Fruit fly (Drosophila melanogaster): ENCODE measurements around the gene CG5455.

CG5455 gene

dm6 chr3R:26481231-26481630 is 19.9 kb downstream of the CG5455 start:
- TF ChIP-seq CG17801 (GFP tag; optimal IDR thresholded peaks at IDR 0.05; ENCODE audit: partially characterized antibody), result no peak

dm6 chr3R:26483657-26484056 is 22.3 kb downstream of the CG5455 start:
- TF ChIP-seq CG17801 (GFP tag; optimal IDR thresholded peaks at IDR 0.05; ENCODE audit: partially characterized antibody), result no peak

- TF ChIP-seq CG17801 (GFP tag; optimal IDR thresholded peaks at IDR 0.05; ENCODE audit: partially characterized antibody), result no peak
These were observed 23.2 kb downstream of the CG5455 start for dm6 chr3R:26484511-26484910.

DNA sequence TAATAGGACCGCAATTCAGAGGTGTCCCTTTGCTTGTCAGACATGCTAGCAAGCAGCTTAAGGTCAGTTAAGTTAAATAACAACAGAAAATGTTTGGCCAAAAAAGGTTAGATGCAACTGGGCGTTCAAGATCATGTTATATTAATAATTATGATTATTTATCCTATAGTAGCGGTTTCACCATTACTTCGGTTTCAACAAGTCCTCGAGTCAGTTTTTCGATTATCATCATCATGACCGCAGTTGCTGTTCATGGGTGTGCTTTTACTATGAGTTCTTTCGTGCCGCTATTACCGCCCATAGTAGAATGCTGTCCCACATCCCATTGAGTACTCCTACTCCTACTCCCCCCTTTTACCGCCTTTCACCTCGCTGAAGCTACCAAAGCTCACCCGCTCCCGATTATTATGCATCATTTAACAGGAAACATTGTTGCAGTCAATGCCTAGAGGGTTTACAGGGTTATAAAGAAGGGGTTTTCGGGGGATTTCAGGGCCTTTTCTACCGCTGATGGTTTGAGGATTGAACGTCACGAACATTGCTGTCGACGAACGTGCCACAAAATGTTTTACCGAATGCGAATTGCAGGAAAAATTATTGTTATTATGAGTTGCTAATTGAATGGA is 24.0 kb downstream of the CG5455 start:
- no peak for TF ChIP-seq CG17801 (GFP tag; optimal IDR thresholded peaks at IDR 0.05; ENCODE audit: partially characterized antibody)

DNA sequence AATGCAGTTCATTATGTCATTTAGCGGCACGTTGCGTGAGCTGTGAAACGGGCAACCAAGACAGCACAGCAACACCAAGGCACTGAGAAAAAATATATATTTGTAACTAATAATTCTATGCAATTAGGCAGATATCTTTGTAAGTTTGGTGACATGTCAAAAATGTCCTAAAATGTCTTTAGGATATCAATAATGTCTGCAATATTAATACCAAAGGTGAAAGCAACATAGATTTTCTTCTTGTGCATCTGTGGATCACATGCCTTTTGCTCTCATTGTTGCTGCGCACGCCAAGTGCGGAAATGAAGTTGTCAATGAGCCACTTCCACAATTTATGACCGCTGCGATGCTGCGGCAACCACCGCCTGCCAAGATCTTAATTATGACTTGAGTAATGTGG is 28.1 kb downstream of the CG5455 start:
- TF ChIP-seq CG17801 (GFP tag; optimal IDR thresholded peaks at IDR 0.05; ENCODE audit: partially characterized antibody), result no peak

- TF ChIP-seq CG17801 (GFP tag; optimal IDR thresholded peaks at IDR 0.05; ENCODE audit: partially characterized antibody), result no peak
These were observed 32.9 kb downstream of the CG5455 start for dm6 chr3R:26494247-26494646.

- no peak for TF ChIP-seq CG17801 (GFP tag; optimal IDR thresholded peaks at IDR 0.05; ENCODE audit: partially characterized antibody)
These were observed 35.0 kb downstream of the CG5455 start for dm6 chr3R:26496356-26496755.

dm6 chr3R:26499136-26499535 is 37.8 kb downstream of the CG5455 start:
- no peak for TF ChIP-seq CG17801 (GFP tag; optimal IDR thresholded peaks at IDR 0.05; ENCODE audit: partially characterized antibody)

- no peak for TF ChIP-seq CG17801 (GFP tag; optimal IDR thresholded peaks at IDR 0.05; ENCODE audit: partially characterized antibody)
These were observed 39.0 kb downstream of the CG5455 start for dm6 chr3R:26500355-26500754.

DNA sequence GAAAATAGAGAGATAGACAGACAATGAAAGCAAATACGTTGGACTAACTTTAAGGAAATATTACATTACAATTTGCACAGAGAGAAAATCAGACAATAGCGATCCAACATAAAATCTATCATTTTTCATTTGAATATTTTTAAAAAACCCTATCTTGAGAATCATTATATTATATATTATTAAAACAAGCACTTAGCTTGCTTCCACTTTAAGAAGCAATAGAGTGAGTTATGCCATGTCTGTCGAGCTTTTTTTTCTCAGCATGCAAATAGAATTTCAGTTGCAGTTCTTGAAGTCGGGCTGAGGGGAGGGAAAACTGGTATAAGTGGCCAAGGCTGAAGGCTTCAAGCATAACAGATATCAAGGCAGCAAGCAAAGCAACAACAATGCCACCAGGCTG is 40.7 kb downstream of the CG5455 start:
- no peak for TF ChIP-seq CG17801 (GFP tag; optimal IDR thresholded peaks at IDR 0.05; ENCODE audit: partially characterized antibody)

DNA sequence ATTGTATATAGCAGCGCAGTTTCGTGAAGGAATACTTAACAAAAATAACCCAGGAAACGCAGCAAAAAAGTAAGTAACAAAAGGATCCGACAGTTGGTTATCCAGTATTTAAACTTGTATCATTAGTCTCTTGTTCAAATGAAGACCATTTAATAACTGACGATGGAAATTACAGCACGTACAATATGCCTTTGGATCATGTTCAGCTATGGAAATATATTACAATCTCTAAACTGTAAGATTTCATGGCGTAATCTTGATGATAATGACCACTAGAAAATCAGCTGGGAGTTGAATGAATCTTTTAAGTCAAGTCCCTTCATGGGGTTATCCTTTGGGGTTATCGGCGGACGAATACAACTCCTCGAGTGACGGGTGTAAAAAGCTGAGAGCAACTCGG is 41.6 kb downstream of the CG5455 start:
- TF ChIP-seq CG17801 (GFP tag; optimal IDR thresholded peaks at IDR 0.05; ENCODE audit: partially characterized antibody), result no peak

DNA sequence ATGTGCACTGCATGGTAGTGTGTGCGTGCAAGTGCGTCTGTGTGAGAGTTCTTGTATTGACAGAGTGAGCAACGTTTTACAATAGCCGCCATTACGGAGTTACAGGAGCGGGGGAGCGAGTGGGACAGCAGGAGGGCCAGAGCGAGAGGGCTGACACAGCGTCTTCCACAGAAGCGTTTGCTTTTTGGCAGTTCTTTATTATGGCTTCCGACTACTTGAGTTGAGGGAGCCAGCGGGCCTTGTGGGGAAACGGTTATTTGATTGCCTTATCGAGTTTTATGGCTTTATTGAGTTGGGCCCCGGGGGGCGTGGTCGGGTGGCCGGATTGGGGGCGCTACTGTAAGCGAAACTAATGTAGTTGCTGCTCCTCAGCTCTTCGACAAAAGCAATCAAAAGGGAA is 42.0 kb downstream of the CG5455 start:
- TF ChIP-seq CG17801 (GFP tag; optimal IDR thresholded peaks at IDR 0.05; ENCODE audit: partially characterized antibody), result no peak

DNA sequence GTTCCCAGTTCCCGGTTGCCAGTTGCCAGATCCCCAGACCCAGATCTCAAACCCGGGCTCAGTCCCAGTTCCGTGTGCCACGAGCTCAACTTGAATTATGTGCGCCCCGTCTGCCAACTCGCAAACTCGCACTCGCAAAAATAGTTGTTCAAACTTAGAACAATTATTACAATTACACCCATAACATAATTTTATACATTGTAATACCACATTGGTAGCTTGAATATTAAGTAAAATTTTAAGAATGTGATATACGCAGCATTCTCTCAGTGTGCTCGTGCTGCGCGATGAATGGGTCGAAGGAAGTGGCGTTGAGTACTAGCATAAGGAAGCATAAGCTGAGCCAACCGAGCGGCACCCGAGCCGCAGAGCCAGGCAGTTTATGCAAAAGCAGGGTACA is 46.5 kb downstream of the CG5455 start:
- no peak for TF ChIP-seq CG17801 (GFP tag; optimal IDR thresholded peaks at IDR 0.05; ENCODE audit: partially characterized antibody)

Measured in ovary, adult (tissue).